Fruit fly (Drosophila melanogaster): Measurements from ENCODE around the gene RpL3.

RpL3 gene

dm6 chr3R:11200885-11201421 is 20.7 kb upstream of the RpL3 start (continued):
- TF ChIP-seq CG1529 (GFP tag; optimal IDR thresholded peaks at IDR 0.05), result no peak
- TF ChIP-seq row (GFP tag; IDR thresholded peaks at IDR 0.05), result peak; percentile 92
- TF ChIP-seq slou (GFP tag; optimal IDR thresholded peaks at IDR 0.05), result peak; percentile 5
- TF ChIP-seq CG10979 (tag; optimal IDR thresholded peaks at IDR 0.05), result peak; percentile 18
- no peak for TF ChIP-seq CG7987 (GFP tag; optimal IDR thresholded peaks at IDR 0.05)
- TF ChIP-seq sr (GFP tag; IDR thresholded peaks at IDR 0.05), result no peak
- no peak for TF ChIP-seq CG17186 (GFP tag; optimal IDR thresholded peaks at IDR 0.05)
- peak in 1 of 2 experiments; percentile 66 for TF ChIP-seq Pdp1 (GFP tag; optimal IDR thresholded peaks at IDR 0.05)
- no peak for TF ChIP-seq gcm (GFP tag; optimal IDR thresholded peaks at IDR 0.05)
- no peak for TF ChIP-seq danr (GFP tag; IDR thresholded peaks at IDR 0.05)
- no peak for TF ChIP-seq CG13123 (GFP tag; optimal IDR thresholded peaks at IDR 0.05)
- peak; percentile 82 for TF ChIP-seq gem (tag; optimal IDR thresholded peaks at IDR 0.05)
- TF ChIP-seq maf-S (GFP tag; optimal IDR thresholded peaks at IDR 0.05), result no peak
- TF ChIP-seq eve (GFP tag; optimal IDR thresholded peaks at IDR 0.05), result no peak
- no peak for TF ChIP-seq run (tag; optimal IDR thresholded peaks at IDR 0.05)
- TF ChIP-seq shn (GFP tag; optimal IDR thresholded peaks at IDR 0.05), result no peak
- no peak for TF ChIP-seq Rx (GFP tag; IDR thresholded peaks at IDR 0.05)
- no peak for TF ChIP-seq CG4328 (GFP tag; optimal IDR thresholded peaks at IDR 0.05)
- TF ChIP-seq CG11560 (tag; IDR thresholded peaks at IDR 0.05), result no peak
- no peak for TF ChIP-seq emc (GFP tag; optimal IDR thresholded peaks at IDR 0.05)
- TF ChIP-seq CG11695 (GFP tag; IDR thresholded peaks at IDR 0.05), result peak; percentile 52; the same call in 1 of the 3 replicates
- no peak for TF ChIP-seq CG11093 (GFP tag; IDR thresholded peaks at IDR 0.05)
- no peak for TF ChIP-seq CG33557 (GFP tag; optimal IDR thresholded peaks at IDR 0.05)
- no peak for TF ChIP-seq nerfin-2 (GFP tag; IDR thresholded peaks at IDR 0.05; ENCODE audit: partially characterized antibody)
- TF ChIP-seq Dek (tag; optimal IDR thresholded peaks at IDR 0.05), result peak; percentile 75
- TF ChIP-seq MBD-R2 (GFP tag; IDR thresholded peaks at IDR 0.05), result no peak
- TF ChIP-seq cwo (GFP tag; optimal IDR thresholded peaks at IDR 0.05), result peak; percentile 75
- TF ChIP-seq CG5245 (GFP tag; optimal IDR thresholded peaks at IDR 0.05), result no peak
- TF ChIP-seq CG9797 (GFP tag; optimal IDR thresholded peaks at IDR 0.05), result no peak
- TF ChIP-seq Antp (GFP tag; optimal IDR thresholded peaks at IDR 0.05), result no peak
- no peak for TF ChIP-seq hb (GFP tag; IDR thresholded peaks at IDR 0.05; ENCODE audit: partially characterized antibody)
- TF ChIP-seq CG13624 (GFP tag; optimal IDR thresholded peaks at IDR 0.05), result no peak
- TF ChIP-seq slp2 (GFP tag; optimal IDR thresholded peaks at IDR 0.05), result no peak
- no peak for TF ChIP-seq gcm2 (GFP tag; optimal IDR thresholded peaks at IDR 0.05)
- TF ChIP-seq CG8388 (GFP tag; optimal IDR thresholded peaks at IDR 0.05), result peak; percentile 17
- peak; percentile 32 for TF ChIP-seq CG1603 (tag; optimal IDR thresholded peaks at IDR 0.05)
- peak; percentile 59 for TF ChIP-seq D19A (tag; optimal IDR thresholded peaks at IDR 0.05)
- TF ChIP-seq Fer3 (tag; optimal IDR thresholded peaks at IDR 0.05), result peak; percentile 63
- peak; percentile 56 for TF ChIP-seq CG18619 (GFP tag; optimal IDR thresholded peaks at IDR 0.05)
- TF ChIP-seq otp (GFP tag; IDR thresholded peaks at IDR 0.05), result no peak
- TF ChIP-seq so (GFP tag; IDR thresholded peaks at IDR 0.05), result no peak
- TF ChIP-seq Bgb (GFP tag; IDR thresholded peaks at IDR 0.05; ENCODE audit: partially characterized antibody), result no peak
- 0 out of 2 replicates have a peak, but pooled peaks have one; percentile 63 for TF ChIP-seq ranshi (GFP tag; IDR thresholded peaks at IDR 0.05)
- TF ChIP-seq jing (GFP tag; optimal IDR thresholded peaks at IDR 0.05), result no peak
- TF ChIP-seq CG15479 (GFP tag; optimal IDR thresholded peaks at IDR 0.05), result no peak
- TF ChIP-seq ind (GFP tag; optimal IDR thresholded peaks at IDR 0.05), result peak; percentile 61
- TF ChIP-seq Mrtf (GFP tag; IDR thresholded peaks at IDR 0.05), result no peak
- TF ChIP-seq zfh1 (GFP tag; IDR thresholded peaks at IDR 0.05), result peak; percentile 58; the same call in 1 of the 3 replicates
- TF ChIP-seq Nf-YA (GFP tag; IDR thresholded peaks at IDR 0.05), result no peak
- peak; percentile 50 for TF ChIP-seq CG18262 (tag; optimal IDR thresholded peaks at IDR 0.05)
- TF ChIP-seq tup (GFP tag; optimal IDR thresholded peaks at IDR 0.05), result no peak
